Worm (Caenorhabditis elegans) whole organism, late embryonic: ENCODE data around the gene ZK994.6.

Experiments
- F13H6.1 ChIP-seq: sonication (generic microtip); optimal IDR thresholded peaks from 2 replicates; lab custom pipeline; 2016; ENCODE audit warnings: missing genetic modification characterization, missing compliant biosample characterization
- ama-1 ChIP-seq: fragments of 150-350 bp; optimal IDR thresholded peaks from 2 replicates; lab custom pipeline; 2014
- ceh-14 ChIP-seq: sonication (generic microtip); optimal IDR thresholded peaks from 2 replicates; lab custom pipeline; 2016; ENCODE audit warnings: missing genotype, missing genetic modification characterization, missing compliant biosample characterization
- ceh-30 ChIP-seq: fragments of 150-350 bp; optimal IDR thresholded peaks from 2 replicates; lab custom pipeline; 2014; ENCODE audit warnings: missing biosample characterization, missing genetic modification characterization
- ceh-9 ChIP-seq: sonication (generic microtip); optimal IDR thresholded peaks from 2 replicates; lab custom pipeline; 2016; ENCODE audit warnings: mild to moderate bottlenecking, missing genetic modification characterization, inconsistent platforms, missing compliant biosample characterization
- elt-2 ChIP-seq: sonication (generic microtip); optimal IDR thresholded peaks from 2 replicates; lab custom pipeline; 2016; ENCODE audit warnings: missing genetic modification reagents, missing genetic modification characterization, missing compliant biosample characterization
- fkh-10 ChIP-seq: fragments of 150-350 bp; optimal IDR thresholded peaks from 2 replicates; lab custom pipeline; 2014; ENCODE audit warnings: missing biosample characterization, missing genetic modification reagents, missing genetic modification characterization
- npax-4 ChIP-seq: sonication (generic microtip); optimal IDR thresholded peaks from 2 replicates; lab custom pipeline; 2016; ENCODE audit warnings: missing genetic modification characterization, missing compliant biosample characterization
- pag-3 ChIP-seq: sonication (generic microtip); optimal IDR thresholded peaks from 2 replicates; lab custom pipeline; 2016; ENCODE audit warnings: missing compliant biosample characterization, missing genetic modification characterization, borderline replicate concordance
- pha-4 ChIP-seq: fragments of 150-350 bp; optimal IDR thresholded peaks from 2 replicates; lab custom pipeline; 2018; ENCODE audit warnings: missing biosample characterization, missing genetic modification reagents, missing genetic modification characterization
- pqm-1 ChIP-seq: sonication (generic microtip); optimal IDR thresholded peaks from 2 replicates; lab custom pipeline; 2016; ENCODE audit warnings: missing genetic modification characterization, missing compliant biosample characterization
- tbx-2 ChIP-seq: sonication (generic microtip); optimal IDR thresholded peaks from 2 replicates; lab custom pipeline; 2016; ENCODE audit warnings: missing genetic modification characterization, missing compliant biosample characterization
- unc-55 ChIP-seq: sonication (generic microtip); optimal IDR thresholded peaks from 2 replicates; lab custom pipeline; 2017; ENCODE audit warnings: missing biosample characterization, missing genetic modification reagents, missing genetic modification characterization
- unc-86 ChIP-seq: sonication (generic microtip); optimal IDR thresholded peaks from 2 replicates; lab custom pipeline; 2016; ENCODE audit warnings: missing genetic modification characterization, missing compliant biosample characterization

DNA sequence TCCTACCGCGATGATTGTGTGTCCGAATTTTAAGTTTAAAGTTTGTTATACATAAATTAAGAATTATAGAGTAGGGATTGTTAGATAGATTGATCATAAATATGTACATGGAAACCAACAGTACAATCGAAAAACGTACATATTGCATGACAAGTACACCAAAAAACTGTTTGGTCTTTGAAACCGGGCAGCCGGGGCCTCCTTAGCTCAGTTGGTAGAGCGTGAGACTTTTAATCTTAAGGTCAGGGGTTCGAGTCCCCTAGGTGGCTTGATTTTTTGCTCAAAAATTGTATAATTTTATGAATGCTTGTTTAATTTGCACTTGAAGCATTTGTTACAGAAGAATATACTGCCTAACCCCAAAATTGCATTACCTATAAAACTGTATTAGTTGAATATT lies 12.1 kb downstream of the ZK994.6 start:
- TF ChIP-seq pha-4 (no peak), unc-86 (no peak), F13H6.1 (no peak), npax-4 (tag; lab: Kevin White, UChicago) (no peak), fkh-10 (GFP tag; lab: Kevin White, UChicago) (no peak), ceh-9 (no peak), ceh-30 (tag; lab: Kevin White, UChicago) (no peak), pag-3 (tag; lab: Kevin White, UChicago) (no peak), pqm-1 (tag; lab: Kevin White, UChicago) (no peak), unc-55 (GFP tag; lab: Kevin White, UChicago) (no peak), ama-1 (no peak), elt-2 (tag; lab: Kevin White, UChicago) (no peak), ceh-14 (tag; lab: Kevin White, UChicago) (no peak), tbx-2 (tag; lab: Kevin White, UChicago) (no peak)
